Worm (Caenorhabditis elegans) whole organism, L1 larva: ENCODE data around the gene C15H9.11.

Experiments used
- C04F5.9 ChIP-seq: sonication (generic microtip); optimal IDR thresholded peaks from 2 replicates; lab custom pipeline; 2016; ENCODE audit warnings: missing genetic modification characterization, missing compliant biosample characterization
- alr-1 ChIP-seq: fragments of 200-800 bp; sonication (Bioruptor generic); optimal IDR thresholded peaks from 2 replicates; lab custom pipeline; 2018; ENCODE audit warnings: borderline replicate concordance, mild to moderate bottlenecking, missing genetic modification characterization, missing compliant biosample characterization
- blmp-1 ChIP-seq: fragments of 150-350 bp; optimal IDR thresholded peaks from 2 replicates; lab custom pipeline; 2014; ENCODE audit warnings: missing biosample characterization, missing genetic modification characterization
- ceh-8 ChIP-seq: fragments of 200-800 bp; sonication (Bioruptor generic); optimal IDR thresholded peaks from 2 replicates; lab custom pipeline; 2018; ENCODE audit warnings: mild to moderate bottlenecking, missing genetic modification characterization, moderate library complexity, missing compliant biosample characterization
- efl-1 ChIP-seq, 4 experiments: fragments of 150-350 bp; optimal IDR thresholded peaks in 3 of 4; peaks in 1 of 4; 1 replicate in 1 of 4; 2 replicates in 3 of 4; lab custom pipeline; 2014; ENCODE audit warnings: missing biosample characterization in 2 of 4, missing genetic modification characterization in 2 of 4, missing genetic modification reagents in 2 of 4
- elt-2 ChIP-seq: sonication (generic microtip); optimal IDR thresholded peaks from 2 replicates; lab custom pipeline; 2016; ENCODE audit warnings: missing genetic modification characterization, mild to moderate bottlenecking, inconsistent platforms, missing compliant biosample characterization, missing genetic modification reagents
- fkh-8 ChIP-seq: sonication (generic microtip); optimal IDR thresholded peaks from 2 replicates; lab custom pipeline; 2016; ENCODE audit warnings: mild to moderate bottlenecking, missing genetic modification characterization, missing compliant biosample characterization
- fos-1 ChIP-seq: fragments of 150-350 bp; optimal IDR thresholded peaks from 2 replicates; lab custom pipeline; 2014; ENCODE audit warnings: missing biosample characterization, missing genetic modification characterization
- irx-1 ChIP-seq: sonication (generic microtip); optimal IDR thresholded peaks from 2 replicates; lab custom pipeline; 2016; ENCODE audit warnings: missing genetic modification characterization, missing compliant biosample characterization
- lin-14 ChIP-seq: fragments of 200-800 bp; sonication (Bioruptor generic); optimal IDR thresholded peaks from 2 replicates; lab custom pipeline; 2018; ENCODE audit warnings: mild to moderate bottlenecking, missing genetic modification characterization, moderate library complexity, missing compliant biosample characterization
- lin-35 ChIP-seq, 2 experiments: fragments of 150-350 bp; optimal IDR thresholded peaks; 2 replicates each; lab custom pipeline; 2014; ENCODE audit warnings: missing biosample characterization in 2 of 2, missing genetic modification characterization in 2 of 2, missing genetic modification reagents in 2 of 2
- lsy-2 ChIP-seq, 2 experiments: fragments of 150-350 bp; optimal IDR thresholded peaks; 2 replicates each; lab custom pipeline; 2014; ENCODE audit warnings: missing biosample characterization in 2 of 2, missing genetic modification characterization in 2 of 2
- mdl-1 ChIP-seq, 2 experiments: fragments of 150-350 bp; optimal IDR thresholded peaks; 2 replicates each; lab custom pipeline; 2014 to 2017; ENCODE audit warnings: missing biosample characterization in 2 of 2, missing genetic modification characterization in 2 of 2, inconsistent platforms in 1 of 2
- mef-2 ChIP-seq: fragments of 150-350 bp; optimal IDR thresholded peaks from 2 replicates; lab custom pipeline; 2014; ENCODE audit warnings: missing biosample characterization, missing genetic modification characterization
- nhr-12 ChIP-seq: sonication (generic microtip); optimal IDR thresholded peaks from 2 replicates; lab custom pipeline; 2017; ENCODE audit warnings: missing biosample characterization, missing genetic modification characterization
- nhr-20 ChIP-seq: sonication (generic microtip); optimal IDR thresholded peaks from 2 replicates; lab custom pipeline; 2016; ENCODE audit warnings: mild to moderate bottlenecking, missing genetic modification characterization, missing compliant biosample characterization
- nhr-237 ChIP-seq: fragments of 150-350 bp; optimal IDR thresholded peaks from 2 replicates; lab custom pipeline; 2014; ENCODE audit warnings: missing biosample characterization, missing genetic modification characterization
- nhr-47 ChIP-seq: sonication (generic microtip); optimal IDR thresholded peaks from 2 replicates; lab custom pipeline; 2016; ENCODE audit warnings: mild to moderate bottlenecking, missing genetic modification characterization, moderate library complexity, missing compliant biosample characterization
- nhr-71 ChIP-seq: sonication (generic microtip); optimal IDR thresholded peaks from 2 replicates; lab custom pipeline; 2016; ENCODE audit warnings: mild to moderate bottlenecking, missing genetic modification characterization, moderate library complexity, missing compliant biosample characterization
- nhr-77 ChIP-seq: fragments of 150-350 bp; optimal IDR thresholded peaks from 2 replicates; lab custom pipeline; 2014; ENCODE audit warnings: missing biosample characterization, missing genetic modification characterization
- nhr-85 ChIP-seq: sonication (generic microtip); peaks from one replicate; lab custom pipeline; 2016; ENCODE audit warnings: missing genetic modification characterization, inconsistent platforms, missing compliant biosample characterization
- nhr-90 ChIP-seq: sonication (generic microtip); optimal IDR thresholded peaks from 2 replicates; lab custom pipeline; 2016; ENCODE audit warnings: mild to moderate bottlenecking, missing genetic modification characterization, missing compliant biosample characterization; ENCODE audit not compliant: poor library complexity
- pag-3 ChIP-seq: sonication (generic microtip); optimal IDR thresholded peaks from 2 replicates; lab custom pipeline; 2017; ENCODE audit warnings: missing genetic modification characterization, mild to moderate bottlenecking, missing compliant biosample characterization, antibody characterized with exemption, borderline replicate concordance; ENCODE audit not compliant: insufficient read depth
- pqm-1 ChIP-seq: sonication (generic microtip); optimal IDR thresholded peaks from 3 replicates; lab custom pipeline; 2017; ENCODE audit warnings: missing biosample characterization, missing genetic modification characterization
- rnt-1 ChIP-seq: sonication (generic microtip); optimal IDR thresholded peaks from 2 replicates; lab custom pipeline; 2016; ENCODE audit warnings: mild to moderate bottlenecking, missing genetic modification characterization, moderate library complexity, missing compliant biosample characterization
- snu-23 ChIP-seq: sonication (generic microtip); optimal IDR thresholded peaks from 2 replicates; lab custom pipeline; 2016; ENCODE audit warnings: missing genetic modification characterization, missing compliant biosample characterization
- sptf-1 ChIP-seq: fragments of 150-350 bp; optimal IDR thresholded peaks from 2 replicates; lab custom pipeline; 2014; ENCODE audit warnings: missing biosample characterization, missing genetic modification characterization
- swsn-7 ChIP-seq: sonication (generic microtip); optimal IDR thresholded peaks from 2 replicates; lab custom pipeline; 2016; ENCODE audit warnings: missing genetic modification characterization, missing compliant biosample characterization
- tbx-2 ChIP-seq: sonication (generic microtip); optimal IDR thresholded peaks from 2 replicates; lab custom pipeline; 2016; ENCODE audit warnings: missing genetic modification characterization, missing compliant biosample characterization
- unc-130 ChIP-seq: fragments of 150-350 bp; optimal IDR thresholded peaks from 2 replicates; lab custom pipeline; 2017; ENCODE audit warnings: missing biosample characterization, missing genetic modification characterization, inconsistent platforms
- xbp-1 ChIP-seq: sonication (generic microtip); optimal IDR thresholded peaks from 2 replicates; lab custom pipeline; 2016; ENCODE audit warnings: missing genetic modification characterization, missing compliant biosample characterization
- zip-4 ChIP-seq: fragments of 200-800 bp; sonication (Bioruptor generic); optimal IDR thresholded peaks from 2 replicates; lab custom pipeline; 2018; ENCODE audit warnings: mild to moderate bottlenecking, missing genetic modification characterization, moderate library complexity, missing compliant biosample characterization

Gene C15H9.11

ce11 chrX:6064385-6064784, 38.8 kb downstream of the C15H9.11 start:
- TF ChIP-seq blmp-1 (tag; lab: Kevin White, UChicago) (peak; percentile 86), sptf-1 (tag; lab: Kevin White, UChicago) (no peak)

- peak; percentile 95 for TF ChIP-seq elt-2 (tag; lab: Kevin White, UChicago)
- TF ChIP-seq nhr-90 (tag; lab: Kevin White, UChicago) = peak; percentile 12
- no peak for TF ChIP-seq swsn-7
- TF ChIP-seq C04F5.9 = no peak
- peak; percentile 4 for TF ChIP-seq nhr-20 (tag; lab: Kevin White, UChicago)
- TF ChIP-seq unc-130 (tag; lab: Kevin White, UChicago) = no peak
- no peak for TF ChIP-seq ceh-8 (GFP tag; lab: Kevin White, UChicago)
Observed at ce11 chrX:6059163-6059782, 43.9 kb downstream of the C15H9.11 start.

DNA sequence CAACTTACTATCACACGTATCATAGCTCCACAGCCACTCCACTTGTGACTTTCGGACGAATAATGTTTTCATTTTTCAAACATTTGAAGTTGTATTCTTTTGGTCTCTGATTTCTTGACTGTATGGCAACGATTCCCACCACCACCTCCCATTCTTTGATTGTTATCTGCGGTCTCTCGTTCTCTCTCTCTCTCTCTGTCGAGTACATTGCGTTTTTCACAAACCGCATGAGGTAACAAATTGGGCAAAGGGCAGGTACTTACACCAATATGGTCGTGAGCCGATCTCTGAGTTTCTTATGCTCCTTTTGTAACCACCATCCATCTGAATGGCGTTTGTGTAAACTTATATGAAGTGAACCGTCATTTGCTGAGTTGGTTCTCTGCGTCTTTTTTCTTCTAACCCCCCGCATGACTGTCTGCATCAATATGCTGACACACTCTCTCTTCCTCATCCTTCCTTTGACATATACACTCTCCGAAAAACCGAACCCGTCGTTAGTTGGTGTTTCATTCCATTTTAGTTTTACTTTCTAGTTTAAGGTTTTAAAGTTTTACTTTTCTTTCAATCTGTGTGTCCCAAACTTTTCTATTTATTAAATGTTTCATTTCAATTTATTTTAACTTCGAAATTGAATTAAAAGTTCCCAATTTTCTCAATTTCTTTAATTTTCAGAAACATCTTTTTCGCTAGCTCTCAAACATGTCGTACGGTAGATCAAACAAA, 45.5 kb downstream of the C15H9.11 start, which contains the start of gene gln-1:
gln-1 (plus strand) TSS at position 676 of the 726 bp plus-strand sequence.
- TF ChIP-seq nhr-237 (peak; percentile 44), rnt-1 (tag; lab: Kevin White, UChicago) (peak; percentile 19), xbp-1 (peak; percentile 27), alr-1 (tag; lab: Kevin White, UChicago) (no peak), nhr-85 (peak; percentile 83), zip-4 (GFP tag; lab: Kevin White, UChicago) (no peak), lin-14 (GFP tag; lab: Kevin White, UChicago) (peak; percentile 66), nhr-77 (peak; percentile 2), nhr-12 (tag; lab: Kevin White, UChicago) (no peak), lin-35 (GFP tag; optimal IDR thresholded peaks at IDR 0.05; lab: Kevin White, UChicago) (peak in 1 of 2 experiments; percentile 19), snu-23 (GFP tag; lab: Kevin White, UChicago) (peak; percentile 52), nhr-47 (peak; percentile 8), lsy-2 (tag; optimal IDR thresholded peaks at IDR 0.05; lab: Kevin White, UChicago) (peak in 1 of 2 experiments; percentile 30), mdl-1 (tag; optimal IDR thresholded peaks at IDR 0.05; lab: Kevin White, UChicago) (no peak), efl-1 (optimal IDR thresholded peaks at IDR 0.05; lab: Kevin White, UChicago) (no peak), efl-1 (GFP tag; optimal IDR thresholded peaks at IDR 0.05 in 1 of 2; lab: Kevin White, UChicago) (peak; percentile 5 to 79), pqm-1 (no peak), mef-2 (tag; lab: Kevin White, UChicago) (no peak), fkh-8 (tag; lab: Kevin White, UChicago) (no peak), nhr-71 (peak; percentile 50), irx-1 (tag; lab: Kevin White, UChicago) (peak; percentile 6), tbx-2 (tag; lab: Kevin White, UChicago) (peak; percentile 22), blmp-1 (tag; lab: Kevin White, UChicago) (peak; percentile 64), nhr-20 (tag; lab: Kevin White, UChicago) (peak; percentile 61), fos-1 (tag; lab: Kevin White, UChicago) (no peak), pag-3 (no peak), elt-2 (tag; lab: Kevin White, UChicago) (peak; percentile 81)
